Worm (Caenorhabditis elegans) whole organism, late embryonic: ENCODE results near the gene srg-42.

Experiments
- C08G9.2 ChIP-seq: sonication (generic microtip); optimal IDR thresholded peaks from 2 replicates; lab custom pipeline; 2016; ENCODE audit warnings: mild to moderate bottlenecking, missing genetic modification characterization, moderate library complexity, missing compliant biosample characterization
- C38D4.7 ChIP-seq: fragments of 200-800 bp; sonication (Bioruptor generic); optimal IDR thresholded peaks from 2 replicates; lab custom pipeline; 2018; ENCODE audit warnings: mild to moderate bottlenecking, missing genetic modification characterization, moderate library complexity, missing compliant biosample characterization
- F13H6.1 ChIP-seq: sonication (generic microtip); optimal IDR thresholded peaks from 2 replicates; lab custom pipeline; 2016; ENCODE audit warnings: missing genetic modification characterization, missing compliant biosample characterization
- K09A11.1 ChIP-seq: sonication (generic microtip); optimal IDR thresholded peaks from 2 replicates; lab custom pipeline; 2017; ENCODE audit warnings: antibody characterized with exemption, mild to moderate bottlenecking, missing genetic modification characterization, missing compliant biosample characterization; ENCODE audit not compliant: insufficient read depth
- T23F11.4 ChIP-seq: fragments of 200-800 bp; sonication (Bioruptor generic); optimal IDR thresholded peaks from 2 replicates; lab custom pipeline; 2018; ENCODE audit warnings: mild to moderate bottlenecking, missing genetic modification characterization, missing compliant biosample characterization
- ceh-14 ChIP-seq: sonication (generic microtip); optimal IDR thresholded peaks from 2 replicates; lab custom pipeline; 2016; ENCODE audit warnings: missing genotype, missing genetic modification characterization, missing compliant biosample characterization
- ceh-2 ChIP-seq: sonication (generic microtip); optimal IDR thresholded peaks from 2 replicates; lab custom pipeline; 2016; ENCODE audit warnings: missing genotype, missing genetic modification characterization, missing compliant biosample characterization
- ceh-24 ChIP-seq: sonication (generic microtip); optimal IDR thresholded peaks from 2 replicates; lab custom pipeline; 2016; ENCODE audit warnings: mild to moderate bottlenecking, missing genetic modification characterization, missing compliant biosample characterization
- ceh-30 ChIP-seq: fragments of 150-350 bp; optimal IDR thresholded peaks from 2 replicates; lab custom pipeline; 2014; ENCODE audit warnings: missing biosample characterization, missing genetic modification characterization
- ceh-31 ChIP-seq: sonication (generic microtip); optimal IDR thresholded peaks from 2 replicates; lab custom pipeline; 2016; ENCODE audit warnings: missing genetic modification characterization, missing compliant biosample characterization
- ceh-48 ChIP-seq: sonication (generic microtip); optimal IDR thresholded peaks from 2 replicates; lab custom pipeline; 2016; ENCODE audit warnings: missing genetic modification characterization, inconsistent platforms, missing compliant biosample characterization
- che-1 ChIP-seq: sonication (generic microtip); optimal IDR thresholded peaks from 2 replicates; lab custom pipeline; 2016; ENCODE audit warnings: mild to moderate bottlenecking, missing genetic modification characterization, missing compliant biosample characterization
- dmd-4 ChIP-seq: sonication (generic microtip); optimal IDR thresholded peaks from 2 replicates; lab custom pipeline; 2016; ENCODE audit warnings: borderline replicate concordance, missing genetic modification characterization, missing compliant biosample characterization
- dve-1 ChIP-seq: sonication (generic microtip); optimal IDR thresholded peaks from 2 replicates; lab custom pipeline; 2017; ENCODE audit warnings: antibody characterized with exemption, mild to moderate bottlenecking, missing genetic modification characterization, missing compliant biosample characterization
- elt-2 ChIP-seq: sonication (generic microtip); optimal IDR thresholded peaks from 2 replicates; lab custom pipeline; 2016; ENCODE audit warnings: missing genetic modification reagents, missing genetic modification characterization, missing compliant biosample characterization
- elt-4 ChIP-seq: sonication (generic microtip); optimal IDR thresholded peaks from 2 replicates; lab custom pipeline; 2016; ENCODE audit warnings: missing genetic modification characterization, missing compliant biosample characterization
- ets-4 ChIP-seq: sonication (generic microtip); optimal IDR thresholded peaks from 2 replicates; lab custom pipeline; 2016; ENCODE audit warnings: missing genetic modification characterization, missing compliant biosample characterization
- eyg-1 ChIP-seq: sonication (generic microtip); optimal IDR thresholded peaks from 2 replicates; lab custom pipeline; 2016; ENCODE audit warnings: missing genotype, missing genetic modification characterization, missing compliant biosample characterization
- fkh-10 ChIP-seq: fragments of 150-350 bp; optimal IDR thresholded peaks from 2 replicates; lab custom pipeline; 2014; ENCODE audit warnings: missing biosample characterization, missing genetic modification reagents, missing genetic modification characterization
- gmeb-2 ChIP-seq: sonication (generic microtip); optimal IDR thresholded peaks from 2 replicates; lab custom pipeline; 2016; ENCODE audit warnings: missing genetic modification characterization, inconsistent platforms, missing compliant biosample characterization
- hlh-15 ChIP-seq: sonication (generic microtip); optimal IDR thresholded peaks from 2 replicates; lab custom pipeline; 2016; ENCODE audit warnings: missing genetic modification characterization, missing compliant biosample characterization
- hlh-6 ChIP-seq: sonication (generic microtip); optimal IDR thresholded peaks from 2 replicates; lab custom pipeline; 2016; ENCODE audit warnings: missing genotype, missing genetic modification characterization, missing compliant biosample characterization
- hlh-8 ChIP-seq: sonication (generic microtip); optimal IDR thresholded peaks from 2 replicates; lab custom pipeline; 2016; ENCODE audit warnings: missing genotype, missing genetic modification characterization, missing compliant biosample characterization
- lim-6 ChIP-seq: sonication (generic microtip); optimal IDR thresholded peaks from 2 replicates; lab custom pipeline; 2016; ENCODE audit warnings: missing genetic modification characterization, missing compliant biosample characterization
- mec-3 ChIP-seq: sonication (generic microtip); optimal IDR thresholded peaks from 2 replicates; lab custom pipeline; 2016; ENCODE audit warnings: borderline replicate concordance, missing genetic modification characterization, missing compliant biosample characterization
- nfya-1 ChIP-seq: sonication (generic microtip); optimal IDR thresholded peaks from 2 replicates; lab custom pipeline; 2017; ENCODE audit warnings: missing genetic modification characterization, mild to moderate bottlenecking, missing compliant biosample characterization, antibody characterized with exemption, moderate library complexity
- nhr-232 ChIP-seq: sonication (generic microtip); optimal IDR thresholded peaks from 2 replicates; lab custom pipeline; 2016; ENCODE audit warnings: missing genetic modification characterization, missing compliant biosample characterization
- pag-3 ChIP-seq: sonication (generic microtip); optimal IDR thresholded peaks from 2 replicates; lab custom pipeline; 2016; ENCODE audit warnings: missing compliant biosample characterization, missing genetic modification characterization, borderline replicate concordance
- pat-9 ChIP-seq: fragments of 200-800 bp; sonication (Bioruptor generic); optimal IDR thresholded peaks from 2 replicates; lab custom pipeline; 2018; ENCODE audit warnings: mild to moderate bottlenecking, missing genetic modification characterization, moderate library complexity, missing compliant biosample characterization
- pax-1 ChIP-seq: fragments of 150-350 bp; optimal IDR thresholded peaks from 2 replicates; lab custom pipeline; 2014; ENCODE audit warnings: missing biosample characterization, missing genetic modification characterization
- pqm-1 ChIP-seq: sonication (generic microtip); optimal IDR thresholded peaks from 2 replicates; lab custom pipeline; 2016; ENCODE audit warnings: missing genetic modification characterization, missing compliant biosample characterization
- pros-1 ChIP-seq: fragments of 150-350 bp; optimal IDR thresholded peaks from 2 replicates; lab custom pipeline; 2014; ENCODE audit warnings: missing biosample characterization, missing genetic modification reagents, missing genetic modification characterization
- ref-2 ChIP-seq: sonication (generic microtip); optimal IDR thresholded peaks from 2 replicates; lab custom pipeline; 2016; ENCODE audit warnings: missing genetic modification characterization, missing compliant biosample characterization
- rnt-1 ChIP-seq: sonication (generic microtip); optimal IDR thresholded peaks from 2 replicates; lab custom pipeline; 2016; ENCODE audit warnings: missing genetic modification characterization, missing compliant biosample characterization
- sdc-2 ChIP-seq: sonication (generic microtip); optimal IDR thresholded peaks from 2 replicates; lab custom pipeline; 2016; ENCODE audit warnings: missing genotype, missing genetic modification characterization, missing compliant biosample characterization
- sox-2 ChIP-seq: fragments of 200-800 bp; sonication (Bioruptor generic); IDR thresholded peaks from 2 replicates; pipeline ENCODE4 v1.3.6; 2022; ENCODE audit warnings: missing genetic modification reagents, missing genetic modification characterization, missing compliant biosample characterization
- sox-4 ChIP-seq: sonication (generic microtip); optimal IDR thresholded peaks from 2 replicates; lab custom pipeline; 2017; ENCODE audit warnings: mild to moderate bottlenecking, missing genetic modification characterization, inconsistent platforms, missing compliant biosample characterization
- tbx-7 ChIP-seq: sonication (generic microtip); optimal IDR thresholded peaks from 2 replicates; lab custom pipeline; 2016; ENCODE audit warnings: missing genotype, missing genetic modification characterization, missing compliant biosample characterization
- unc-3 ChIP-seq, 2 experiments: fragments of 200-800 bp in 1 of 2; sonication (Bioruptor generic) in 1 of 2; sonication (generic microtip) in 1 of 2; conservative IDR thresholded peaks in 1 of 2; optimal IDR thresholded peaks in 1 of 2; 2 replicates each; pipeline versions ENCODE4 v1.3.6 to Lab custom; 2016 to 2022; ENCODE audit warnings: missing compliant biosample characterization in 2 of 2, missing genetic modification characterization in 2 of 2, missing genetic modification reagents in 1 of 2
- zip-5 ChIP-seq: sonication (generic microtip); optimal IDR thresholded peaks from 2 replicates; lab custom pipeline; 2016; ENCODE audit warnings: missing genetic modification characterization, missing compliant biosample characterization
- ztf-16 ChIP-seq: sonication (generic microtip); optimal IDR thresholded peaks from 2 replicates; lab custom pipeline; 2017; ENCODE audit warnings: missing genetic modification characterization, missing compliant biosample characterization

srg-42 gene

DNA sequence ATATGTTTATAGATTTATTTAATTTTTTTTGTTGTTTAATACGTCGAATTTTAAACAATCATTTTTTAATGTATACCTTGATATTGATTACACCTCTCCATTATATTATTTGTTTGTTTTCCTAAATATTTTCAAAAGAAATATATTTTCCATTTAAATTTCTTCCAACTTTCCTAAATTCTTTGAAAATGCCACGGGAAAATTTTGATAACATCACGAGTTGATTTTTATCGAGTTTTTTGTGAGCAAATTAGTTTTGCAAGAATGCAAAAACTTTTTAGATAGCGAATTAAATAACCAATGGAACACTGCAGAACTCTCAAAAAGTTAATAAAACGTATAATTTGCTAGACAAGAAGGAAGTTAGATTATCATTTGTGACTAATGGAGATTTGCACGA lies at the start of gene srg-42:
Gene srg-42, minus strand, starts transcription at position 101 of the 400 bp plus-strand sequence.
- TF ChIP-seq ceh-30 (tag; lab: Kevin White, UChicago) (no peak), sox-4 (tag; lab: Kevin White, UChicago) (no peak), nfya-1 (tag; lab: Kevin White, UChicago) (no peak), ceh-14 (no peak), sox-2 (no peak), ceh-2 (tag; lab: Kevin White, UChicago) (no peak), gmeb-2 (tag; lab: Kevin White, UChicago) (no peak), C38D4.7 (GFP tag; lab: Kevin White, UChicago) (no peak), hlh-6 (tag; lab: Kevin White, UChicago) (no peak), nhr-232 (tag; lab: Kevin White, UChicago) (no peak), zip-5 (tag; lab: Kevin White, UChicago) (no peak), dmd-4 (tag; lab: Kevin White, UChicago) (no peak), ztf-16 (no peak), pag-3 (tag; lab: Kevin White, UChicago) (no peak), pax-1 (tag; lab: Kevin White, UChicago) (no peak), pat-9 (no peak), hlh-15 (no peak)

DNA sequence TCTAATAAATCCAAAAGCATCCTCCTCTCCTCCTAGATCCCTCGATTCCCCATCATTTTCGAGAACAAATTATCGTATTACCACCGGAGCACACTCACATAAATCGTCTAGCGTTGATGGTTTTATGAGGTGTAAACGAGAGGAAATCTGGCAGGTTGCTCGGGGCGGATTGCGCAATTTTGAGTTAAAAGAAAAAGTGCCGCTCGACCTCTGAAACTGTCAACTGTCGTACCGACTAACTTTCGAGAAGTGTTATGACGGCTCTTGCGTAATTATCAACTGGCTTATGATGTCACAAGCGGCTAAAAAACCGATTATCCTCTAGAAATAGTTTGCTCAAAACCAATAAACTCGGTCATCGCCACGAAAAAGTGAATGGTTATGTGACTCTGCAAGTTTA lies 48.6 kb upstream of the srg-42 start:
- TF ChIP-seq eyg-1 (tag; lab: Kevin White, UChicago): no peak
- no peak for TF ChIP-seq elt-4 (tag; lab: Kevin White, UChicago)
- TF ChIP-seq unc-3 (GFP tag; conservative IDR thresholded peaks at IDR 0.05; lab: Robert Waterston, UW): no peak
- TF ChIP-seq unc-3 (tag; optimal IDR thresholded peaks at IDR 0.05; lab: Kevin White, UChicago): no peak
- no peak for TF ChIP-seq T23F11.4 (GFP tag; lab: Kevin White, UChicago)
- no peak for TF ChIP-seq ets-4 (tag; lab: Kevin White, UChicago)
- TF ChIP-seq ztf-16: no peak
- TF ChIP-seq K09A11.1 (tag; lab: Kevin White, UChicago): no peak
- no peak for TF ChIP-seq C38D4.7 (GFP tag; lab: Kevin White, UChicago)
- no peak for TF ChIP-seq sdc-2 (tag; lab: Kevin White, UChicago)
- TF ChIP-seq nfya-1 (tag; lab: Kevin White, UChicago): no peak
- TF ChIP-seq hlh-6 (tag; lab: Kevin White, UChicago): no peak
- no peak for TF ChIP-seq rnt-1 (tag; lab: Kevin White, UChicago)
- TF ChIP-seq tbx-7 (tag; lab: Kevin White, UChicago): no peak

DNA sequence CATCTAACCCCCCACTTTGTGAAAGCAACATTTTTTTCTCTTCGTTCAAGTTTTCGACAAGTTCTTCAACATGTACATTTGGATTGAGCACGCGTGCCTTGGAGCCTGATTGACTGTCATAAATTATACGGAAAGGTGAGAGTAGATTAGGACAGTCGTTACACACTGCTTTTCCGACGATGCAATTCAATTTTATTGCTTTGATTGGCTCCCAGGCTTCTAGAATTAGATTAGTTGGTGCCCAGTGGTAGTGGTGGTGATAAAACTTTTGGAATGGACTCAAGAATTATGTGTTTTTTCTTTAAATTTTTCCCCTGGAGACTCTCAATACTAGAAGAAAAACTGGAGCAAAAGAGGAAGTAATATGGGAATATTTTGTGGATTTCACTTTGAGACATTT lies 46.6 kb upstream of the srg-42 start:
- TF ChIP-seq pax-1 (tag; lab: Kevin White, UChicago) (no peak), C08G9.2 (tag; lab: Kevin White, UChicago) (no peak), F13H6.1 (tag; lab: Kevin White, UChicago) (no peak), ref-2 (tag; lab: Kevin White, UChicago) (no peak), mec-3 (tag; lab: Kevin White, UChicago) (no peak)
- TF ChIP-seq, all 69 proteins: peak for 0

DNA sequence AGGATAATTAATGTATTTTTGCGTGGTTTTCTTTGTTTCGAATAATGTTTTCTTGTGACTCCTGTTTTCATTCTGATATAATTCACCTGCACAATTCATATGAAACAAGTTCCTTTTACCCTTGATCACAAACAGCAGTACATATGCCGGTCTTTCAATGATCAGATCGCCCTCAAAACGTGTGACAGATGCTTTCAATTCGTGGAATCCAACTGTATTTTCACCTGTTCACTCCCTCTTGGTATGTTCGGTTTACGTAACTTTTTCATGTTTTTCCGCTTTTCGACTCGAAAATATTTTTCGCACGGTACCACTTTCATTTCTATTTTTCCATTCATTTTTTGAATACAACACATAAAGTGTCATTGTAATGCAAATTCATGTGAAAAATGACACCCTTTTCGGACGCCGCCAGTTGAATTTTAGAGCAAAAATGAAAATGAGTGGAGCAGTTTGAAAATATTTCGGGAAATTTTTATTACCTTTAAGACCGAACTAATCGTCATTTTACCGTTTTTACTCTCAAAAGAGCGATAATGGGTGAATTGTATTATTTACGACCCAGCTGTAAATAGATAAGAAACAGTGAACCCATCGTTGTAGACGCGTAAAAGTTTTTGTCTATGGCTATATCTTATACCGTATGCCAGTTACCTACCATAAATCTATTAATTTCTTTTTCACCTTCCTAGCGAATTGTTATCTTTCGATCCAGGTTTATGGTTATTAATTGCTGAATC lies 44.1 kb upstream of the srg-42 start, which contains the start of gene K10D6.4:
Gene K10D6.4, plus strand, starts transcription at position 100 of the 740 bp plus-strand sequence.
- no peak for TF ChIP-seq pax-1 (tag; lab: Kevin White, UChicago)
- peak; percentile 49 for TF ChIP-seq elt-2 (tag; lab: Kevin White, UChicago)

DNA sequence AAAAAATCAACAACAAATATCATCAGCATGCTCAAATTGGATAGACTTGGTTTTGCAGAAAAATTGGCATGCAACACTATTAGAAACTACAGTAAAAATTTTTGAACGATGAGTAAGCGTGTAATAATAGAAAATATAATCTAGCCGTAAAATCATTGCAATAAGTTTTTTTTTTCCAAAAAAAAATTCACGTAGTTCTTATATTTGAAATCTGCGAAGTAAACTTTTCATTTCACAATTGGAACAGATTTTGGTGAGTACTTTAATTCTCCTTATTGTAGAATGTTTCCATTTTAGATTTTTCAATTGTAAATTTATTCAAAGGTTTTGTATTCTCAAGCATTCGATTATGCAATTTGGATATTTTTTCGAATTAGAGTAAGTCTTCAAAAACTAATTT lies 42.5 kb upstream of the srg-42 start, which contains the start of gene K10D6.3:
Gene K10D6.3, plus strand, starts transcription at position 301 of the 400 bp plus-strand sequence.
- no peak for TF ChIP-seq elt-4 (tag; lab: Kevin White, UChicago)
- no peak for TF ChIP-seq pqm-1 (tag; lab: Kevin White, UChicago)
- no peak for TF ChIP-seq fkh-10
- TF ChIP-seq ceh-48 (tag; lab: Kevin White, UChicago): no peak
- no peak for TF ChIP-seq dve-1 (tag; lab: Kevin White, UChicago)
- no peak for TF ChIP-seq pag-3 (tag; lab: Kevin White, UChicago)
- TF ChIP-seq ets-4 (tag; lab: Kevin White, UChicago): no peak
- no peak for TF ChIP-seq ceh-30 (tag; lab: Kevin White, UChicago)
- no peak for TF ChIP-seq che-1 (tag; lab: Kevin White, UChicago)
- TF ChIP-seq ceh-24: no peak
- no peak for TF ChIP-seq lim-6 (tag; lab: Kevin White, UChicago)
- no peak for TF ChIP-seq ztf-16
- no peak for TF ChIP-seq sox-2
- no peak for TF ChIP-seq hlh-8 (tag; lab: Kevin White, UChicago)
- no peak for TF ChIP-seq pros-1 (tag; lab: Kevin White, UChicago)
- TF ChIP-seq ceh-31 (tag; lab: Kevin White, UChicago): no peak
